Fruit fly (Drosophila melanogaster): Measurements from ENCODE around the gene Hus1-like.

The Hus1-like gene

dm6 chr3R:4804828-4805707, 6.8 kb downstream of the Hus1-like start (continued):
- TF ChIP-seq ATbp (GFP tag; optimal IDR thresholded peaks at IDR 0.05): peak; percentile 50
- no peak for TF ChIP-seq fru (optimal IDR thresholded peaks at IDR 0.05)
- TF ChIP-seq CG6654 (GFP tag; optimal IDR thresholded peaks at IDR 0.05): peak; percentile 25
- peak; percentile 42 for TF ChIP-seq CG17328 (GFP tag; IDR thresholded peaks at IDR 0.05)
- peak; percentile 52 for TF ChIP-seq CG10654 (GFP tag; optimal IDR thresholded peaks at IDR 0.05)
- peak; percentile 86 for TF ChIP-seq CG18262 (tag; optimal IDR thresholded peaks at IDR 0.05)
- TF ChIP-seq amos (GFP tag; IDR thresholded peaks at IDR 0.05; ENCODE audit: partially characterized antibody): no peak
- no peak for TF ChIP-seq CG33213 (GFP tag; optimal IDR thresholded peaks at IDR 0.05)
- 0 out of 2 replicates have a peak, but pooled peaks have one; percentile 24 for TF ChIP-seq CG4730 (GFP tag; IDR thresholded peaks at IDR 0.05)
- TF ChIP-seq cad (GFP tag; optimal IDR thresholded peaks at IDR 0.05): no peak
- no peak for TF ChIP-seq slp2 (GFP tag; optimal IDR thresholded peaks at IDR 0.05)
- peak; percentile 83 for TF ChIP-seq CG2678 (tag; optimal IDR thresholded peaks at IDR 0.05)
- peak; percentile 20 for TF ChIP-seq CG12155 (GFP tag; optimal IDR thresholded peaks at IDR 0.05)
- TF ChIP-seq sr (GFP tag; IDR thresholded peaks at IDR 0.05): peak; percentile 56; the same call in 2 of the 3 replicates
- TF ChIP-seq Eip74EF (GFP tag; optimal IDR thresholded peaks at IDR 0.05): peak in 1 of 2 experiments; percentile 20
- TF ChIP-seq CG8478 (optimal IDR thresholded peaks at IDR 0.05): no peak
- TF ChIP-seq CG11085 (GFP tag; IDR thresholded peaks at IDR 0.05): peak; percentile 40; the same call in 1 of the 2 replicates
- TF ChIP-seq CG15696 (tag; optimal IDR thresholded peaks at IDR 0.05): peak; percentile 67
- peak; percentile 43 for TF ChIP-seq CG16815 (GFP tag; optimal IDR thresholded peaks at IDR 0.05)
- TF ChIP-seq mam (GFP tag; optimal IDR thresholded peaks at IDR 0.05): no peak
- TF ChIP-seq CG6854 (GFP tag; optimal IDR thresholded peaks at IDR 0.05): no peak
- TF ChIP-seq Sin3A (optimal IDR thresholded peaks at IDR 0.05): no peak
- TF ChIP-seq CG3407 (GFP tag; optimal IDR thresholded peaks at IDR 0.05): peak; percentile 50
- peak; percentile 26 for TF ChIP-seq CG15514 (GFP tag; optimal IDR thresholded peaks at IDR 0.05)
- peak; percentile 22 for TF ChIP-seq Atf3 (GFP tag; optimal IDR thresholded peaks at IDR 0.05)
- 0 out of 2 replicates have a peak, but pooled peaks have one; percentile 41 for TF ChIP-seq Awh (GFP tag; IDR thresholded peaks at IDR 0.05)
- peak; percentile 46 for TF ChIP-seq Fer2 (tag; optimal IDR thresholded peaks at IDR 0.05)
- TF ChIP-seq CG11247 (GFP tag; IDR thresholded peaks at IDR 0.05): no peak; the same call in 1 of the 2 replicates
- no peak for TF ChIP-seq CTCF (GFP tag; optimal IDR thresholded peaks at IDR 0.05)
- peak; percentile 55 for TF ChIP-seq Hr3 (GFP tag; optimal IDR thresholded peaks at IDR 0.05)
- no peak for TF ChIP-seq schlank (tag; optimal IDR thresholded peaks at IDR 0.05)
- TF ChIP-seq bab2 (GFP tag; optimal IDR thresholded peaks at IDR 0.05): no peak
- peak; percentile 8 for TF ChIP-seq BEAF-32 (GFP tag; optimal IDR thresholded peaks at IDR 0.05)
- TF ChIP-seq kah (GFP tag; optimal IDR thresholded peaks at IDR 0.05): peak; percentile 60
- no peak; the same call in 1 of the 2 replicates for TF ChIP-seq HLH3B (GFP tag; IDR thresholded peaks at IDR 0.05)
- peak; percentile 68 for TF ChIP-seq Fer1 (GFP tag; optimal IDR thresholded peaks at IDR 0.05)
- TF ChIP-seq tx (GFP tag; optimal IDR thresholded peaks at IDR 0.05): no peak
- TF ChIP-seq dpn (GFP tag; optimal IDR thresholded peaks at IDR 0.05): peak; percentile 40 to 50
- TF ChIP-seq Optix (GFP tag; IDR thresholded peaks at IDR 0.05): no peak
- TF ChIP-seq CG32532 (GFP tag; IDR thresholded peaks at IDR 0.05): peak; percentile 24; the same call in 1 of the 2 replicates
- no peak for TF ChIP-seq Lhr (GFP tag; optimal IDR thresholded peaks at IDR 0.05)
- peak; percentile 54 for TF ChIP-seq Aef1 (GFP tag; IDR thresholded peaks at IDR 0.05)
- peak; percentile 71 for TF ChIP-seq CG10267 (tag; optimal IDR thresholded peaks at IDR 0.05)
- peak; percentile 48 for TF ChIP-seq Chrac-16 (GFP tag; optimal IDR thresholded peaks at IDR 0.05)
- TF ChIP-seq CG10147 (GFP tag; optimal IDR thresholded peaks at IDR 0.05): peak; percentile 45
- 0 out of 2 replicates have a peak, but pooled peaks have one; percentile 12 for TF ChIP-seq Oaz (GFP tag; IDR thresholded peaks at IDR 0.05)
- no peak for TF ChIP-seq CG42726 (GFP tag; IDR thresholded peaks at IDR 0.05; ENCODE audit: partially characterized antibody)
- peak; percentile 85 for TF ChIP-seq CG15269 (tag; optimal IDR thresholded peaks at IDR 0.05)
- TF ChIP-seq cas (GFP tag; IDR thresholded peaks at IDR 0.05): no peak
